Worm (Caenorhabditis elegans) whole organism, L2 larva: ENCODE measurements around the gene cyn-9.
A peak's percentile ranks its signal among the peaks of the same experiment; 100 is the strongest.

Source experiments
- C34F6.9 ChIP-seq: fragments of 150-350 bp; optimal IDR thresholded peaks from 2 replicates; lab custom pipeline; 2014; ENCODE audit warnings: missing biosample characterization, missing genetic modification characterization
- F13H6.1 ChIP-seq: sonication (generic microtip); optimal IDR thresholded peaks from 2 replicates; lab custom pipeline; 2016; ENCODE audit warnings: missing genetic modification characterization, missing compliant biosample characterization
- R02D3.7 ChIP-seq: fragments of 150-350 bp; optimal IDR thresholded peaks from 2 replicates; lab custom pipeline; 2014; ENCODE audit warnings: missing biosample characterization, missing genetic modification characterization
- ZK546.5 ChIP-seq: sonication (generic microtip); optimal IDR thresholded peaks from 2 replicates; lab custom pipeline; 2017; ENCODE audit warnings: missing biosample characterization, missing genetic modification characterization
- aly-2 ChIP-seq: fragments of 150-350 bp; optimal IDR thresholded peaks from 2 replicates; lab custom pipeline; 2014; ENCODE audit warnings: missing biosample characterization, missing genetic modification characterization
- ama-1 ChIP-seq: fragments of 150-350 bp; optimal IDR thresholded peaks from 2 replicates; lab custom pipeline; 2018; ENCODE audit warnings: inconsistent platforms
- blmp-1 ChIP-seq: sonication (generic microtip); optimal IDR thresholded peaks from 2 replicates; lab custom pipeline; 2017; ENCODE audit warnings: missing genetic modification characterization, mild to moderate bottlenecking, missing compliant biosample characterization, antibody characterized with exemption, moderate library complexity; ENCODE audit not compliant: insufficient read depth
- ceh-82 ChIP-seq: fragments of 150-350 bp; optimal IDR thresholded peaks from 2 replicates; lab custom pipeline; 2014; ENCODE audit warnings: missing biosample characterization, missing genetic modification characterization
- dmd-4 ChIP-seq: sonication (generic microtip); optimal IDR thresholded peaks from 2 replicates; lab custom pipeline; 2017; ENCODE audit warnings: missing biosample characterization, missing genetic modification characterization
- elt-1 ChIP-seq: fragments of 150-350 bp; optimal IDR thresholded peaks from 2 replicates; lab custom pipeline; 2014; ENCODE audit warnings: missing biosample characterization, missing genetic modification characterization
- fos-1 ChIP-seq: fragments of 150-350 bp; optimal IDR thresholded peaks from 2 replicates; lab custom pipeline; 2014; ENCODE audit warnings: missing biosample characterization, missing genetic modification characterization
- gmeb-1 ChIP-seq: fragments of 150-350 bp; optimal IDR thresholded peaks from 2 replicates; lab custom pipeline; 2014; ENCODE audit warnings: missing biosample characterization, missing genetic modification characterization
- lin-13 ChIP-seq: fragments of 150-350 bp; optimal IDR thresholded peaks from 2 replicates; lab custom pipeline; 2014; ENCODE audit warnings: missing biosample characterization, missing genetic modification reagents, missing genetic modification characterization
- lin-39 ChIP-seq: fragments of 150-350 bp; optimal IDR thresholded peaks from 2 replicates; lab custom pipeline; 2014; ENCODE audit warnings: missing biosample characterization, missing genetic modification reagents, missing genetic modification characterization
- lsy-2 ChIP-seq, 2 experiments: fragments of 150-350 bp in 1 of 2; sonication (generic microtip) in 1 of 2; optimal IDR thresholded peaks; 2 replicates each; lab custom pipeline; 2014 to 2017; ENCODE audit warnings: missing biosample characterization in 2 of 2, missing genetic modification characterization in 2 of 2
- mbf-1 ChIP-seq: sonication (generic microtip); optimal IDR thresholded peaks from 2 replicates; lab custom pipeline; 2017; ENCODE audit warnings: missing biosample characterization, missing genetic modification characterization
- nhr-10 ChIP-seq: sonication (generic microtip); optimal IDR thresholded peaks from 2 replicates; lab custom pipeline; 2017; ENCODE audit warnings: missing biosample characterization, missing genetic modification characterization
- nhr-11 ChIP-seq: fragments of 150-350 bp; optimal IDR thresholded peaks from 2 replicates; lab custom pipeline; 2014; ENCODE audit warnings: missing biosample characterization, missing genetic modification characterization
- nhr-129 ChIP-seq: fragments of 150-350 bp; optimal IDR thresholded peaks from 2 replicates; lab custom pipeline; 2014; ENCODE audit warnings: missing biosample characterization, missing genetic modification characterization
- nhr-21 ChIP-seq: fragments of 150-350 bp; optimal IDR thresholded peaks from 2 replicates; lab custom pipeline; 2014; ENCODE audit warnings: missing biosample characterization, missing genetic modification characterization
- nhr-23 ChIP-seq: fragments of 150-350 bp; optimal IDR thresholded peaks from 2 replicates; lab custom pipeline; 2014; ENCODE audit warnings: missing biosample characterization, missing genetic modification reagents, missing genetic modification characterization
- nhr-25 ChIP-seq: fragments of 150-350 bp; sonication (generic microtip); optimal IDR thresholded peaks from 3 replicates; lab custom pipeline; 2014; ENCODE audit warnings: missing biosample characterization, missing genetic modification characterization
- sem-4 ChIP-seq: fragments of 150-350 bp; optimal IDR thresholded peaks from 2 replicates; lab custom pipeline; 2014; ENCODE audit warnings: missing biosample characterization, missing genetic modification reagents, missing genetic modification characterization
- skn-1 ChIP-seq: sonication (generic microtip); optimal IDR thresholded peaks from 2 replicates; lab custom pipeline; 2017; ENCODE audit warnings: missing biosample characterization, missing genetic modification characterization
- sma-3 ChIP-seq: sonication (generic microtip); optimal IDR thresholded peaks from 2 replicates; lab custom pipeline; 2016; ENCODE audit warnings: missing genetic modification reagents, missing genetic modification characterization, missing compliant biosample characterization
- unc-55 ChIP-seq: fragments of 150-350 bp; sonication (generic microtip); optimal IDR thresholded peaks from 3 replicates; lab custom pipeline; 2014; ENCODE audit warnings: missing biosample characterization, missing genetic modification reagents, missing genetic modification characterization
- unc-62 ChIP-seq: fragments of 150-350 bp; optimal IDR thresholded peaks from 2 replicates; lab custom pipeline; 2014; ENCODE audit warnings: missing biosample characterization, missing genetic modification reagents, missing genetic modification characterization
- ztf-1 ChIP-seq: fragments of 200-800 bp; sonication (Bioruptor generic); conservative IDR thresholded peaks from 2 replicates; pipeline ENCODE4 v1.3.6; 2022; ENCODE audit warnings: missing genetic modification characterization, missing compliant biosample characterization
- ztf-11 ChIP-seq: sonication (generic microtip); optimal IDR thresholded peaks from 2 replicates; lab custom pipeline; 2017; ENCODE audit warnings: missing biosample characterization, missing genetic modification characterization
- ztf-4 ChIP-seq: fragments of 150-350 bp; optimal IDR thresholded peaks from 2 replicates; lab custom pipeline; 2014; ENCODE audit warnings: missing biosample characterization, missing genetic modification characterization

The cyn-9 gene

ce11 chrIII:3723726-3724125 is 24.3 kb upstream of the cyn-9 start:
- TF ChIP-seq C34F6.9 (tag; lab: Kevin White, UChicago) (no peak), ama-1 (no peak)
- TF ChIP-seq, all 48 proteins: peak for 0

ce11 chrIII:3719564-3719963 is 20.1 kb upstream of the cyn-9 start, which contains the start of gene C14B1.8:
C14B1.8 (minus strand) TSS chrIII:3719680.
- TF ChIP-seq lsy-2 (tag; optimal IDR thresholded peaks at IDR 0.05; lab: Kevin White, UChicago) (no peak), sem-4 (no peak), dmd-4 (tag; lab: Kevin White, UChicago) (no peak), elt-1 (tag; lab: Kevin White, UChicago) (no peak), unc-55 (GFP tag; lab: Kevin White, UChicago) (peak; percentile 62), gmeb-1 (tag; lab: Kevin White, UChicago) (no peak)

- TF ChIP-seq ztf-4 (tag; lab: Kevin White, UChicago) (no peak), aly-2 (tag; lab: Kevin White, UChicago) (no peak), dmd-4 (tag; lab: Kevin White, UChicago) (no peak), R02D3.7 (tag; lab: Kevin White, UChicago) (no peak), unc-62 (GFP tag; lab: Kevin White, UChicago) (no peak), lsy-2 (tag; optimal IDR thresholded peaks at IDR 0.05; lab: Kevin White, UChicago) (no peak), elt-1 (tag; lab: Kevin White, UChicago) (no peak)
- TF ChIP-seq, all 48 proteins: peak for 0
Observed at ce11 chrIII:3716073-3716659, 16.7 kb upstream of the cyn-9 start.

- no peak for TF ChIP-seq ZK546.5 (tag; lab: Kevin White, UChicago)
Observed at ce11 chrIII:3713163-3713562, 13.7 kb upstream of the cyn-9 start, which contains the start of gene nrde-1. nrde-1 (plus strand) TSS chrIII:3713463.

ce11 chrIII:3709030-3709429 is 9.6 kb upstream of the cyn-9 start, which contains the start of gene alkb-8:
alkb-8 (plus strand) TSS chrIII:3709330.
- TF ChIP-seq unc-55 (GFP tag; lab: Kevin White, UChicago) = no peak
- no peak for TF ChIP-seq nhr-11 (tag; lab: Kevin White, UChicago)
- TF ChIP-seq ztf-4 (tag; lab: Kevin White, UChicago) = no peak
- TF ChIP-seq F13H6.1 (tag; lab: Kevin White, UChicago) = no peak
- no peak for TF ChIP-seq mbf-1 (tag; lab: Kevin White, UChicago)
- TF ChIP-seq nhr-21 (tag; lab: Kevin White, UChicago) = no peak
- TF ChIP-seq nhr-23 = no peak
- no peak for TF ChIP-seq ztf-1
- no peak for TF ChIP-seq nhr-10
- TF ChIP-seq ztf-11 (tag; lab: Kevin White, UChicago) = no peak
- TF ChIP-seq lin-39 (tag; lab: Kevin White, UChicago) = no peak
- TF ChIP-seq ZK546.5 (tag; lab: Kevin White, UChicago) = no peak
- no peak for TF ChIP-seq elt-1 (tag; lab: Kevin White, UChicago)
- TF ChIP-seq ceh-82 = no peak

- TF ChIP-seq ZK546.5 (tag; lab: Kevin White, UChicago) (no peak), ama-1 (no peak), fos-1 (tag; lab: Kevin White, UChicago) (no peak), mbf-1 (tag; lab: Kevin White, UChicago) (no peak), skn-1 (no peak)
Observed at ce11 chrIII:3706586-3706985, 7.1 kb upstream of the cyn-9 start, which contains the start of gene dph-1. dph-1 (plus strand) TSS chrIII:3706886.

- TF ChIP-seq lin-39 (tag; lab: Kevin White, UChicago) (no peak), nhr-129 (tag; lab: Kevin White, UChicago) (peak; percentile 22), blmp-1 (tag; lab: Kevin White, UChicago) (peak; percentile 15), sem-4 (no peak), unc-55 (GFP tag; lab: Kevin White, UChicago) (peak; percentile 44), C34F6.9 (tag; lab: Kevin White, UChicago) (peak; percentile 13), sma-3 (peak; percentile 21), F13H6.1 (tag; lab: Kevin White, UChicago) (no peak), ztf-1 (no peak), gmeb-1 (tag; lab: Kevin White, UChicago) (peak; percentile 26), lsy-2 (tag; optimal IDR thresholded peaks at IDR 0.05; lab: Kevin White, UChicago) (peak in 1 of 2 experiments; percentile 49), ceh-82 (no peak), nhr-25 (tag; lab: Kevin White, UChicago) (peak; percentile 25), lin-13 (GFP tag; lab: Kevin White, UChicago) (peak; percentile 55)
Observed at ce11 chrIII:3704967-3705366, 5.5 kb upstream of the cyn-9 start, which contains the start of gene wdr-5.1. wdr-5.1 (plus strand) TSS chrIII:3705285.
